Worm (Caenorhabditis elegans): ENCODE measurements around the gene R08C7.5.

DNA sequence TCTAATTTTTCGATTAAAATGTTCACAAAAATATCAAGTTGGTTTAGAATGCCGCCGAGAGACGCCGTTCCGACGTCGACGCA is 17.1 kb downstream of the R08C7.5 start, which contains the start of gene chat-1:
- TF ChIP-seq fkh-10 (GFP tag; optimal IDR thresholded peaks at IDR 0.05) (no peak), elt-1 (tag; optimal IDR thresholded peaks at IDR 0.05) (no peak), ceh-82 (tag; optimal IDR thresholded peaks at IDR 0.05) (no peak), fos-1 (tag; optimal IDR thresholded peaks at IDR 0.05) (no peak), sea-2 (GFP tag; optimal IDR thresholded peaks at IDR 0.05) (no peak), lin-15B (tag; optimal IDR thresholded peaks at IDR 0.05) (no peak), elt-2 (tag; optimal IDR thresholded peaks at IDR 0.05) (no peak), nhr-77 (tag; optimal IDR thresholded peaks at IDR 0.05) (no peak), nhr-25 (tag; optimal IDR thresholded peaks at IDR 0.05) (no peak)

Data from whole organism, L3 larva.